Worm (Caenorhabditis elegans) whole organism, young adult: Measurements from ENCODE around the gene Y105C5A.1270.

ENCODE experiments used
- F49E8.2 ChIP-seq: sonication (generic microtip); optimal IDR thresholded peaks from 3 replicates; lab custom pipeline; 2017; ENCODE audit warnings: missing genetic modification characterization, mild to moderate bottlenecking, missing compliant biosample characterization, antibody characterized with exemption, moderate library complexity; ENCODE audit not compliant: insufficient read depth
- F52B5.7 ChIP-seq: sonication (generic microtip); optimal IDR thresholded peaks from 2 replicates; lab custom pipeline; 2016; ENCODE audit warnings: mild to moderate bottlenecking, missing genetic modification characterization, missing compliant biosample characterization
- F57A8.1 ChIP-seq: fragments of 200-800 bp; sonication (Bioruptor generic); optimal IDR thresholded peaks from 2 replicates; lab custom pipeline; 2018; ENCODE audit warnings: mild to moderate bottlenecking, missing genetic modification characterization, moderate library complexity, missing compliant biosample characterization
- F57C9.4 ChIP-seq: sonication (generic microtip); optimal IDR thresholded peaks from 2 replicates; lab custom pipeline; 2017; ENCODE audit warnings: mild to moderate bottlenecking, missing genetic modification characterization, missing compliant biosample characterization
- K11D2.4 ChIP-seq: fragments of 200-800 bp; sonication (Bioruptor generic); IDR thresholded peaks from 2 replicates; pipeline ENCODE4 v1.3.6; 2022; ENCODE audit warnings: missing genetic modification reagents, missing genetic modification characterization, missing compliant biosample characterization
- K12H6.12 ChIP-seq: fragments of 200-800 bp; sonication (Bioruptor generic); optimal IDR thresholded peaks from 2 replicates; lab custom pipeline; 2018; ENCODE audit warnings: mild to moderate bottlenecking, missing genetic modification characterization, missing compliant biosample characterization
- Y67H2A.10 ChIP-seq: fragments of 200-800 bp; sonication (Bioruptor generic); conservative IDR thresholded peaks from 2 replicates; pipeline ENCODE4 v1.3.6; 2022; ENCODE audit warnings: missing genetic modification reagents, missing genetic modification characterization, missing compliant biosample characterization
- Y79H2A.3 ChIP-seq: fragments of 200-800 bp; sonication (Bioruptor generic); conservative IDR thresholded peaks from 2 replicates; pipeline ENCODE4 v1.3.6; 2022; ENCODE audit warnings: missing genetic modification reagents, missing genetic modification characterization, missing compliant biosample characterization
- ama-1 ChIP-seq, 3 experiments: fragments of 150-350 bp in 1 of 3; sonication (generic microtip) in 2 of 3; optimal IDR thresholded peaks; 2 replicates each; lab custom pipeline; 2014 to 2018; ENCODE audit warnings: missing biosample characterization in 2 of 3, missing genetic modification characterization in 2 of 3, missing genetic modification reagents in 2 of 3
- aptf-3 ChIP-seq: fragments of 200-800 bp; sonication (Bioruptor generic); IDR thresholded peaks from 2 replicates; pipeline ENCODE4 v1.3.6; 2022; ENCODE audit warnings: missing genetic modification characterization, missing compliant biosample characterization
- atf-7 ChIP-seq: sonication (generic microtip); optimal IDR thresholded peaks from 2 replicates; lab custom pipeline; 2017; ENCODE audit warnings: mild to moderate bottlenecking, missing genetic modification characterization, missing compliant biosample characterization
- cebp-1 ChIP-seq, 2 experiments: fragments of 200-800 bp in 1 of 2; sonication (Bioruptor generic) in 1 of 2; sonication (generic microtip) in 1 of 2; IDR thresholded peaks in 1 of 2; optimal IDR thresholded peaks in 1 of 2; 2 replicates each; pipeline versions ENCODE4 v1.3.6 to Lab custom; 2017 to 2022; ENCODE audit warnings: missing compliant biosample characterization in 2 of 2, missing genetic modification characterization in 2 of 2, mild to moderate bottlenecking in 1 of 2, missing genetic modification reagents in 1 of 2, moderate library complexity in 1 of 2
- cebp-2 ChIP-seq: fragments of 200-800 bp; sonication (Bioruptor generic); IDR thresholded peaks from 2 replicates; pipeline ENCODE4 v1.3.6; 2022; ENCODE audit warnings: missing genetic modification characterization, missing compliant biosample characterization
- ceh-27 ChIP-seq: fragments of 200-800 bp; sonication (Bioruptor generic); optimal IDR thresholded peaks from 2 replicates; lab custom pipeline; 2018; ENCODE audit warnings: mild to moderate bottlenecking, missing genetic modification characterization, moderate library complexity, missing compliant biosample characterization
- ceh-79 ChIP-seq: sonication (generic microtip); optimal IDR thresholded peaks from 2 replicates; lab custom pipeline; 2017; ENCODE audit warnings: mild to moderate bottlenecking, missing genetic modification characterization, missing compliant biosample characterization
- die-1 ChIP-seq: sonication (generic microtip); optimal IDR thresholded peaks from 2 replicates; lab custom pipeline; 2016; ENCODE audit warnings: missing genotype, mild to moderate bottlenecking, missing genetic modification characterization, missing compliant biosample characterization
- dox-1 ChIP-seq: fragments of 200-800 bp; sonication (Bioruptor generic); IDR thresholded peaks from 2 replicates; pipeline ENCODE4 v1.3.6; 2022; ENCODE audit warnings: missing genetic modification reagents, missing genetic modification characterization, missing compliant biosample characterization
- dpff-1 ChIP-seq: sonication (generic microtip); optimal IDR thresholded peaks from 2 replicates; lab custom pipeline; 2017; ENCODE audit warnings: mild to moderate bottlenecking, missing genetic modification characterization, missing compliant biosample characterization
- efl-1 ChIP-seq: fragments of 150-350 bp; optimal IDR thresholded peaks from 2 replicates; lab custom pipeline; 2014; ENCODE audit warnings: missing biosample characterization, missing genetic modification reagents, missing genetic modification characterization
- egl-18 ChIP-seq: fragments of 200-800 bp; sonication (Bioruptor generic); IDR thresholded peaks from 2 replicates; pipeline ENCODE4 v1.3.6; 2022; ENCODE audit warnings: missing genetic modification reagents, missing genetic modification characterization, missing compliant biosample characterization
- egl-44 ChIP-seq: fragments of 200-800 bp; sonication (Bioruptor generic); IDR thresholded peaks from 2 replicates; pipeline ENCODE4 v1.3.6; 2022; ENCODE audit warnings: missing genetic modification reagents, missing genetic modification characterization, missing compliant biosample characterization
- ekl-4 ChIP-seq: fragments of 200-800 bp; sonication (Bioruptor generic); IDR thresholded peaks from 2 replicates; pipeline ENCODE4 v1.3.6; 2022; ENCODE audit warnings: missing genetic modification reagents, missing genetic modification characterization, missing compliant biosample characterization
- ets-4 ChIP-seq: fragments of 200-800 bp; sonication (Bioruptor generic); optimal IDR thresholded peaks from 2 replicates; lab custom pipeline; 2018; ENCODE audit warnings: mild to moderate bottlenecking, missing genetic modification characterization, missing compliant biosample characterization
- fkh-3 ChIP-seq: sonication (generic microtip); optimal IDR thresholded peaks from 2 replicates; lab custom pipeline; 2016; ENCODE audit warnings: mild to moderate bottlenecking, missing genetic modification characterization, missing compliant biosample characterization
- hrde-1 ChIP-seq: sonication (generic microtip); optimal IDR thresholded peaks from 2 replicates; lab custom pipeline; 2016; ENCODE audit warnings: missing genetic modification characterization, mild to moderate bottlenecking, missing compliant biosample characterization, moderate library complexity, missing genotype, missing genetic modification reagents, borderline replicate concordance
- lsy-27 ChIP-seq: sonication (generic microtip); optimal IDR thresholded peaks from 2 replicates; lab custom pipeline; 2017; ENCODE audit warnings: missing genetic modification characterization, mild to moderate bottlenecking, missing compliant biosample characterization, antibody characterized with exemption, missing genotype, borderline replicate concordance; ENCODE audit not compliant: insufficient read depth
- madf-10 ChIP-seq: sonication (generic microtip); optimal IDR thresholded peaks from 2 replicates; lab custom pipeline; 2016; ENCODE audit warnings: mild to moderate bottlenecking, missing genetic modification characterization, missing compliant biosample characterization
- madf-3 ChIP-seq: fragments of 200-800 bp; sonication (Bioruptor generic); IDR thresholded peaks from 2 replicates; pipeline ENCODE4 v1.3.6; 2022; ENCODE audit warnings: missing genetic modification reagents, missing genetic modification characterization, missing compliant biosample characterization
- mcd-1 ChIP-seq: fragments of 200-800 bp; sonication (Bioruptor generic); IDR thresholded peaks from 2 replicates; pipeline ENCODE4 v1.3.6; 2022; ENCODE audit warnings: missing genetic modification reagents, missing genetic modification characterization, missing compliant biosample characterization
- mel-28 ChIP-seq: sonication (generic microtip); optimal IDR thresholded peaks from 2 replicates; lab custom pipeline; 2016; ENCODE audit warnings: borderline replicate concordance, mild to moderate bottlenecking, missing genetic modification characterization, missing compliant biosample characterization
- nfya-2 ChIP-seq: fragments of 200-800 bp; sonication (Bioruptor generic); IDR thresholded peaks from 2 replicates; pipeline ENCODE4 v1.3.6; 2022; ENCODE audit warnings: missing genetic modification reagents, missing genetic modification characterization, missing compliant biosample characterization
- nhr-80 ChIP-seq: sonication (generic microtip); optimal IDR thresholded peaks from 2 replicates; lab custom pipeline; 2016; ENCODE audit warnings: missing genetic modification characterization, missing compliant biosample characterization
- nhr-90 ChIP-seq: sonication (generic microtip); optimal IDR thresholded peaks from 2 replicates; lab custom pipeline; 2016; ENCODE audit warnings: missing genotype, mild to moderate bottlenecking, missing genetic modification characterization, missing compliant biosample characterization
- pha-4 ChIP-seq: fragments of 150-350 bp; sonication (generic microtip); optimal IDR thresholded peaks from 2 replicates; lab custom pipeline; 2014; ENCODE audit warnings: missing biosample characterization, missing genetic modification reagents, missing genetic modification characterization
- rcor-1 ChIP-seq: fragments of 200-800 bp; sonication (Bioruptor generic); IDR thresholded peaks from 2 replicates; pipeline ENCODE4 v1.3.6; 2022; ENCODE audit warnings: missing genetic modification reagents, missing genetic modification characterization, missing compliant biosample characterization
- rec-8 ChIP-seq, 2 experiments: sonication (generic microtip); optimal IDR thresholded peaks; 2 replicates each; lab custom pipeline; 2016; ENCODE audit warnings: mild to moderate bottlenecking in 2 of 2, missing genetic modification characterization in 2 of 2, missing genetic modification reagents in 2 of 2, missing genotype in 2 of 2, missing biosample characterization in 1 of 2, missing compliant biosample characterization in 1 of 2, moderate library complexity in 1 of 2
- repo-1 ChIP-seq: sonication (generic microtip); optimal IDR thresholded peaks from 2 replicates; lab custom pipeline; 2017; ENCODE audit warnings: mild to moderate bottlenecking, missing genetic modification characterization, missing compliant biosample characterization
- sdz-38 ChIP-seq: sonication (generic microtip); optimal IDR thresholded peaks from 2 replicates; lab custom pipeline; 2016; ENCODE audit warnings: missing genotype, missing genetic modification characterization, missing compliant biosample characterization
- sea-2 ChIP-seq: fragments of 200-800 bp; sonication (Bioruptor generic); IDR thresholded peaks from 2 replicates; pipeline ENCODE4 v1.3.6; 2022; ENCODE audit warnings: missing genetic modification characterization, missing compliant biosample characterization
- snpc-4 ChIP-seq, 5 experiments: fragments of 150-350 bp in 1 of 5; sonication (generic microtip) in 4 of 5; optimal IDR thresholded peaks; 2 replicates each; lab custom pipeline; 2014 to 2018; ENCODE audit warnings: missing genetic modification characterization in 5 of 5, missing biosample characterization in 3 of 5, antibody characterized with exemption in 2 of 5, mild to moderate bottlenecking in 2 of 5, missing compliant biosample characterization in 2 of 5, missing genotype in 2 of 5, moderate library complexity in 2 of 5, missing genetic modification reagents in 1 of 5
- tbp1 ChIP-seq: fragments of 200-800 bp; sonication (Bioruptor generic); optimal IDR thresholded peaks from 2 replicates; lab custom pipeline; 2018; ENCODE audit warnings: mild to moderate bottlenecking, missing genetic modification characterization, missing compliant biosample characterization
- ztf-22 ChIP-seq: fragments of 200-800 bp; sonication (Bioruptor generic); optimal IDR thresholded peaks from 2 replicates; lab custom pipeline; 2018; ENCODE audit warnings: mild to moderate bottlenecking, missing genetic modification characterization, moderate library complexity, missing compliant biosample characterization
- ztf-25 ChIP-seq: fragments of 200-800 bp; sonication (Bioruptor generic); IDR thresholded peaks from 2 replicates; pipeline ENCODE4 v1.3.6; 2022; ENCODE audit warnings: missing genetic modification reagents, missing genetic modification characterization, missing compliant biosample characterization
- ztf-3 ChIP-seq: fragments of 200-800 bp; sonication (Bioruptor generic); optimal IDR thresholded peaks from 2 replicates; lab custom pipeline; 2018; ENCODE audit warnings: mild to moderate bottlenecking, missing genetic modification characterization, missing compliant biosample characterization

Gene Y105C5A.1270

ce11 chrIV:15852875-15853793, 6.7 kb upstream of the Y105C5A.1270 start (continued):
- no peak for TF ChIP-seq repo-1 (tag; lab: Kevin White, UChicago)
- no peak for TF ChIP-seq lsy-27
- TF ChIP-seq nhr-80 (tag; lab: Kevin White, UChicago) = no peak
- no peak for TF ChIP-seq ztf-3
- no peak for TF ChIP-seq F52B5.7 (tag; lab: Kevin White, UChicago)
- TF ChIP-seq ztf-22 (GFP tag; lab: Kevin White, UChicago) = no peak
- TF ChIP-seq rec-8 (tag; optimal IDR thresholded peaks at IDR 0.05; lab: Kevin White, UChicago) = no peak
- TF ChIP-seq Y67H2A.10 = no peak
- no peak for TF ChIP-seq F57C9.4 (tag; lab: Kevin White, UChicago)
- no peak for TF ChIP-seq ekl-4 (GFP tag; lab: Robert Waterston, UW)
- no peak for TF ChIP-seq ets-4 (GFP tag; lab: Kevin White, UChicago)
- no peak for TF ChIP-seq aptf-3
- no peak for TF ChIP-seq K11D2.4 (GFP tag; lab: Robert Waterston, UW)
- TF ChIP-seq nfya-2 (GFP tag; lab: Robert Waterston, UW) = no peak
- no peak for TF ChIP-seq dpff-1 (tag; lab: Kevin White, UChicago)
- no peak for TF ChIP-seq egl-44 (GFP tag; lab: Robert Waterston, UW)
- TF ChIP-seq ceh-27 (GFP tag; lab: Kevin White, UChicago) = no peak
- 0 out of 2 replicates have a peak, but pooled peaks have one; percentile 40 for TF ChIP-seq egl-18 (GFP tag; lab: Robert Waterston, UW)
- no peak for TF ChIP-seq fkh-3 (tag; lab: Kevin White, UChicago)
- no peak for TF ChIP-seq madf-10 (tag; lab: Kevin White, UChicago)
- TF ChIP-seq Y79H2A.3 = no peak
- no peak for TF ChIP-seq atf-7 (tag; lab: Kevin White, UChicago)
- TF ChIP-seq hrde-1 (tag; lab: Kevin White, UChicago) = no peak
- TF ChIP-seq mcd-1 = no peak
- no peak for TF ChIP-seq K12H6.12 (tag; lab: Kevin White, UChicago)
- 0 out of 2 replicates have a peak, but pooled peaks have one; percentile 22 for TF ChIP-seq rcor-1 (GFP tag; lab: Robert Waterston, UW)
- TF ChIP-seq ama-1 (optimal IDR thresholded peaks at IDR 0.05; lab: Kevin White, UChicago) = no peak
- no peak for TF ChIP-seq ama-1 (GFP tag; optimal IDR thresholded peaks at IDR 0.05; lab: Kevin White, UChicago)
- TF ChIP-seq nhr-90 (tag; lab: Kevin White, UChicago) = no peak
- TF ChIP-seq tbp1 (GFP tag; lab: Kevin White, UChicago) = no peak
- TF ChIP-seq die-1 (tag; lab: Kevin White, UChicago) = no peak
- 0 out of 2 replicates have a peak, but pooled peaks have one; percentile 7 for TF ChIP-seq madf-3
- no peak for TF ChIP-seq ztf-25 (GFP tag; lab: Robert Waterston, UW)
- TF ChIP-seq snpc-4 (GFP tag; optimal IDR thresholded peaks at IDR 0.05; lab: Kevin White, UChicago) = peak; percentile 47
- peak; percentile 67 to 96 (median 86) for TF ChIP-seq snpc-4 (tag; optimal IDR thresholded peaks at IDR 0.05; lab: Kevin White, UChicago)
- no peak for TF ChIP-seq F49E8.2 (tag; lab: Kevin White, UChicago)
- TF ChIP-seq F57A8.1 (GFP tag; lab: Kevin White, UChicago) = no peak
- TF ChIP-seq cebp-2 (GFP tag; lab: Robert Waterston, UW) = no peak
- TF ChIP-seq mel-28 (tag; lab: Kevin White, UChicago) = no peak
- no peak for TF ChIP-seq pha-4 (tag; lab: Kevin White, UChicago)
- TF ChIP-seq dox-1 (GFP tag; lab: Robert Waterston, UW) = no peak
- TF ChIP-seq sea-2 (GFP tag; lab: Robert Waterston, UW) = no peak
- TF ChIP-seq efl-1 (GFP tag; lab: Kevin White, UChicago) = no peak
- TF ChIP-seq cebp-1 (GFP tag; IDR thresholded peaks at IDR 0.05; lab: Robert Waterston, UW) = no peak
- TF ChIP-seq cebp-1 (tag; optimal IDR thresholded peaks at IDR 0.05; lab: Kevin White, UChicago) = peak; percentile 12
- TF ChIP-seq ceh-79 = no peak
- TF ChIP-seq sdz-38 (tag; lab: Kevin White, UChicago) = no peak
- TF ChIP-seq, all 124 proteins: peak for 15
